Fruit fly (Drosophila melanogaster) whole organism, adult: ENCODE measurements around the gene Tango14.

ENCODE experiments used
- CG33017 ChIP-seq: fragments of 200-800 bp; sonication (Bioruptor generic); optimal IDR thresholded peaks from 2 replicates; lab custom pipeline; 2018; ENCODE audit warnings: missing biosample characterization, mild to moderate bottlenecking, missing genetic modification characterization, moderate library complexity
- bab1 ChIP-seq: fragments of 200-800 bp; sonication (Bioruptor generic); optimal IDR thresholded peaks from 3 replicates; lab custom pipeline; 2019; ENCODE audit warnings: missing biosample characterization, mild to moderate bottlenecking, missing genetic modification characterization, moderate library complexity
- kay ChIP-seq: fragments of 200-800 bp; sonication (Bioruptor generic); peaks from one replicate; lab custom pipeline; 2016; ENCODE audit warnings: missing biosample characterization, missing genetic modification characterization, borderline replicate concordance
- ovo ChIP-seq: fragments of 200-800 bp; sonication (Bioruptor generic); optimal IDR thresholded peaks from 2 replicates; lab custom pipeline; 2016; ENCODE audit warnings: missing biosample characterization, missing genetic modification characterization
- tj ChIP-seq: fragments of 200-800 bp; sonication (Bioruptor generic); optimal IDR thresholded peaks from 3 replicates; lab custom pipeline; 2017; ENCODE audit warnings: missing biosample characterization, mild to moderate bottlenecking, missing genetic modification characterization, moderate library complexity

- TF ChIP-seq kay (GFP tag; lab: Kevin White, UChicago), result peak; percentile 97
- TF ChIP-seq tj (GFP tag; lab: Kevin White, UChicago), result peak; percentile 89
- TF ChIP-seq ovo (GFP tag; lab: Kevin White, UChicago), result no peak
- TF ChIP-seq CG33017 (tag; lab: Kevin White, UChicago), result no peak
- no peak for TF ChIP-seq bab1 (GFP tag; lab: Kevin White, UChicago)
Measured at dm6 chr2L:1157357-1157678, 1.1 kb upstream of the Tango14 start.
